Worm (Caenorhabditis elegans) whole organism, midembryonic: ENCODE measurements around the gene spig-4.

ENCODE experiments used
- T22C8.4 ChIP-seq: fragments of 200-800 bp; sonication (Bioruptor generic); IDR thresholded peaks from 2 replicates; pipeline ENCODE4 v1.3.6; 2022; ENCODE audit warnings: missing genetic modification characterization, missing compliant biosample characterization
- ref-1 ChIP-seq: fragments of 200-800 bp; sonication (Bioruptor generic); conservative IDR thresholded peaks from 2 replicates; pipeline ENCODE4 v1.3.6; 2022; ENCODE audit warnings: missing genetic modification reagents, missing genetic modification characterization, missing compliant biosample characterization
- tab-1 ChIP-seq: fragments of 200-800 bp; sonication (Bioruptor generic); IDR thresholded peaks from 2 replicates; pipeline ENCODE4 v1.3.6; 2022; ENCODE audit warnings: missing genetic modification characterization, missing compliant biosample characterization
- ztf-23 ChIP-seq: fragments of 200-800 bp; sonication (Bioruptor generic); IDR thresholded peaks from 2 replicates; pipeline ENCODE4 v1.3.6; 2022; ENCODE audit warnings: missing genetic modification reagents, missing genetic modification characterization, missing compliant biosample characterization

- TF ChIP-seq ref-1 (GFP tag; lab: Robert Waterston, UW) (no peak), tab-1 (no peak), ztf-23 (GFP tag; lab: Robert Waterston, UW) (no peak), T22C8.4 (no peak)
These were observed 10.9 kb upstream of the spig-4 start for ce11 chrV:14317621-14318020.
